Fruit fly (Drosophila melanogaster): ENCODE measurements around the gene CG14187.

CG14187 gene

DNA sequence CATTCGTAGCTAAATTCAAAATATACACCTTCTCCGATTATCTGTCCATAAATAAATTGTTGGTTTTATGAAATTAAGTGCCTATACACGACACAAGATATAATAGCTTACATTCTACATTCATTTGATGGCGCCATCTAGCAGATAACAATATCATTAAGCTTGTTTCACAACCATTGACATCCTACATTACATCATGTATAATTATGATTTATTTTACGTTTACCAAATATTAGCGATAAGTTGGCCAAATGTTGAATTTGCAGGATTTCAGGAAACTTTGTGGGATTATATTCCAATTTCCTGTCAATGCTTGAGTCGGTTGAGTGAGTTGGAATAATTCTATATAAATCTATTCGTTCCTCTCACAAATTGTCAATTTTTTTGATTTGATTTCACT, 15.3 kb downstream of the CG14187 start (continued):
- TF ChIP-seq CG4854 (GFP tag; optimal IDR thresholded peaks at IDR 0.05) (no peak), Ptx1 (GFP tag; IDR thresholded peaks at IDR 0.05) (no peak), org-1 (GFP tag; optimal IDR thresholded peaks at IDR 0.05) (no peak), CG15696 (tag; optimal IDR thresholded peaks at IDR 0.05) (no peak), pros (GFP tag; optimal IDR thresholded peaks at IDR 0.05) (no peak), bigmax (GFP tag; optimal IDR thresholded peaks at IDR 0.05) (no peak), Opbp (GFP tag; IDR thresholded peaks at IDR 0.05; ENCODE audit: partially characterized antibody) (peak; percentile 36; the same call in 1 of the 3 replicates), CG11696 (GFP tag; IDR thresholded peaks at IDR 0.05) (no peak), lmd (GFP tag; IDR thresholded peaks at IDR 0.05) (no peak), CG18599 (GFP tag; optimal IDR thresholded peaks at IDR 0.05) (no peak), ewg (GFP tag; optimal IDR thresholded peaks at IDR 0.05) (no peak), CG8290 (GFP tag; optimal IDR thresholded peaks at IDR 0.05) (no peak), CG8290 (tag; optimal IDR thresholded peaks at IDR 0.05) (peak in 1 of 2 experiments; percentile 56), CG13287 (GFP tag; IDR thresholded peaks at IDR 0.05; ENCODE audit: partially characterized antibody) (peak; percentile 34; the same call in 1 of the 2 replicates), CG11247 (GFP tag; IDR thresholded peaks at IDR 0.05) (no peak), Scr (GFP tag; IDR thresholded peaks at IDR 0.05; ENCODE audit: partially characterized antibody) (no peak), CG8478 (optimal IDR thresholded peaks at IDR 0.05) (no peak), sens-2 (GFP tag; IDR thresholded peaks at IDR 0.05) (no peak), Trl (optimal IDR thresholded peaks at IDR 0.05) (no peak), Trl (GFP tag; optimal IDR thresholded peaks at IDR 0.05) (no peak), Dad (GFP tag; optimal IDR thresholded peaks at IDR 0.05) (no peak), fru (optimal IDR thresholded peaks at IDR 0.05) (no peak), CG12744 (GFP tag; optimal IDR thresholded peaks at IDR 0.05) (no peak), Taf1 (GFP tag; IDR thresholded peaks at IDR 0.05) (no peak), Hmr (GFP tag; optimal IDR thresholded peaks at IDR 0.05) (peak; percentile 24), CG9817 (tag; optimal IDR thresholded peaks at IDR 0.05) (peak; percentile 36), Dek (tag; optimal IDR thresholded peaks at IDR 0.05) (peak; percentile 17), bbx (GFP tag; IDR thresholded peaks at IDR 0.05; ENCODE audit: partially characterized antibody) (no peak), pfk (GFP tag; optimal IDR thresholded peaks at IDR 0.05) (no peak), CG31441 (GFP tag; IDR thresholded peaks at IDR 0.05) (no peak), CG4730 (GFP tag; IDR thresholded peaks at IDR 0.05) (no peak), CG30431 (GFP tag; optimal IDR thresholded peaks at IDR 0.05) (no peak), ham (GFP tag; IDR thresholded peaks at IDR 0.05) (no peak), CG10565 (GFP tag; optimal IDR thresholded peaks at IDR 0.05) (no peak), ap (GFP tag; IDR thresholded peaks at IDR 0.05) (no peak), cwo (GFP tag; optimal IDR thresholded peaks at IDR 0.05) (no peak), hkb (optimal IDR thresholded peaks at IDR 0.05) (no peak), hkb (GFP tag; IDR thresholded peaks at IDR 0.05) (no peak), CG14667 (GFP tag; IDR thresholded peaks at IDR 0.05) (no peak), CG7963 (GFP tag; IDR thresholded peaks at IDR 0.05; ENCODE audit: partially characterized antibody) (no peak), Chrac-16 (GFP tag; optimal IDR thresholded peaks at IDR 0.05) (no peak), tll (GFP tag; optimal IDR thresholded peaks at IDR 0.05) (no peak), Gsc (GFP tag; IDR thresholded peaks at IDR 0.05) (no peak), Dll (GFP tag; IDR thresholded peaks at IDR 0.05; ENCODE audit: partially characterized antibody) (no peak), zfh1 (GFP tag; IDR thresholded peaks at IDR 0.05) (no peak), Dfd (GFP tag; optimal IDR thresholded peaks at IDR 0.05) (no peak), CG17186 (GFP tag; optimal IDR thresholded peaks at IDR 0.05) (no peak), D19B (GFP tag; optimal IDR thresholded peaks at IDR 0.05) (no peak), az2 (GFP tag; optimal IDR thresholded peaks at IDR 0.05) (no peak), CG13624 (GFP tag; optimal IDR thresholded peaks at IDR 0.05) (no peak), ssp (GFP tag; IDR thresholded peaks at IDR 0.05) (no peak), emc (GFP tag; optimal IDR thresholded peaks at IDR 0.05) (no peak), Tbp (GFP tag; optimal IDR thresholded peaks at IDR 0.05) (no peak), Mes4 (GFP tag; optimal IDR thresholded peaks at IDR 0.05) (no peak)

All from whole organism, embryonic.